Fruit fly (Drosophila melanogaster): ENCODE measurements around the gene Acp24A4.

Acp24A4 gene

dm6 chr2L:3693805-3694204, at the start of gene Acp24A4:
Acp24A4 (minus strand) TSS chr2L:3693905.
- TF ChIP-seq CG8478 (optimal IDR thresholded peaks at IDR 0.05): no peak
- no peak for TF ChIP-seq CTCF (optimal IDR thresholded peaks at IDR 0.05)

dm6 chr2L:3740443-3740842, 46.7 kb upstream of the Acp24A4 start:
- no peak for TF ChIP-seq CTCF (optimal IDR thresholded peaks at IDR 0.05)
- TF ChIP-seq CG8478 (optimal IDR thresholded peaks at IDR 0.05): no peak

dm6 chr2L:3737682-3738081, 44.0 kb upstream of the Acp24A4 start:
- TF ChIP-seq CTCF (optimal IDR thresholded peaks at IDR 0.05): no peak
- no peak for TF ChIP-seq CG8478 (optimal IDR thresholded peaks at IDR 0.05)

- TF ChIP-seq CTCF (optimal IDR thresholded peaks at IDR 0.05) (no peak), CG8478 (optimal IDR thresholded peaks at IDR 0.05) (no peak)
Observed at dm6 chr2L:3737003-3737662, 43.4 kb upstream of the Acp24A4 start.

- TF ChIP-seq CG8478 (optimal IDR thresholded peaks at IDR 0.05) (no peak), CTCF (optimal IDR thresholded peaks at IDR 0.05) (no peak)
Observed at dm6 chr2L:3731055-3731454, 37.4 kb upstream of the Acp24A4 start.

- TF ChIP-seq CG8478 (optimal IDR thresholded peaks at IDR 0.05): no peak
- TF ChIP-seq CTCF (optimal IDR thresholded peaks at IDR 0.05): no peak
Observed at dm6 chr2L:3730182-3730975, 36.7 kb upstream of the Acp24A4 start, which contains the start of gene CG10019. CG10019 (plus strand) TSS chr2L:3730466.

dm6 chr2L:3729635-3730034, 35.9 kb upstream of the Acp24A4 start:
- TF ChIP-seq CG8478 (optimal IDR thresholded peaks at IDR 0.05) (no peak), CTCF (optimal IDR thresholded peaks at IDR 0.05) (no peak)

- TF ChIP-seq CG8478 (optimal IDR thresholded peaks at IDR 0.05) (no peak), CTCF (optimal IDR thresholded peaks at IDR 0.05) (no peak)
Observed at dm6 chr2L:3719414-3719959, 25.8 kb upstream of the Acp24A4 start.

- TF ChIP-seq CG8478 (optimal IDR thresholded peaks at IDR 0.05) (no peak), CTCF (optimal IDR thresholded peaks at IDR 0.05) (no peak)
Observed at dm6 chr2L:3717673-3718235, 24.0 kb upstream of the Acp24A4 start, which contains the start of the genes lectin-24A and Shaw. lectin-24A (minus strand) TSS chr2L:3717773. Shaw (plus strand) TSS chr2L:3718185.

dm6 chr2L:3713545-3714156, 19.9 kb upstream of the Acp24A4 start:
- TF ChIP-seq CTCF (optimal IDR thresholded peaks at IDR 0.05): no peak
- no peak for TF ChIP-seq CG8478 (optimal IDR thresholded peaks at IDR 0.05)

dm6 chr2L:3712949-3713416, 19.3 kb upstream of the Acp24A4 start, which contains the start of the genes CG31955 and CG2818:
CG31955 (minus strand) TSS chr2L:3713105.
CG2818 (plus strand) TSS chr2L:3713360.
- no peak for TF ChIP-seq CTCF (optimal IDR thresholded peaks at IDR 0.05)
- no peak for TF ChIP-seq CG8478 (optimal IDR thresholded peaks at IDR 0.05)

dm6 chr2L:3711665-3712064, 18.0 kb upstream of the Acp24A4 start, which contains the start of gene cutlet:
cutlet (minus strand) TSS chr2L:3711748.
- TF ChIP-seq CTCF (optimal IDR thresholded peaks at IDR 0.05) (no peak), CG8478 (optimal IDR thresholded peaks at IDR 0.05) (no peak)

dm6 chr2L:3706963-3707362, 13.3 kb upstream of the Acp24A4 start, which contains the start of gene CG31777:
CG31777 (minus strand) TSS chr2L:3707063.
- no peak for TF ChIP-seq CG8478 (optimal IDR thresholded peaks at IDR 0.05)
- no peak for TF ChIP-seq CTCF (optimal IDR thresholded peaks at IDR 0.05)

- TF ChIP-seq CG8478 (optimal IDR thresholded peaks at IDR 0.05) (no peak), CTCF (optimal IDR thresholded peaks at IDR 0.05) (no peak)
Observed at dm6 chr2L:3705438-3705921, 11.8 kb upstream of the Acp24A4 start, which contains the start of gene CG31778. CG31778 (minus strand) TSS chr2L:3705488.

Data from S2 (cell line).